Fruit fly (Drosophila melanogaster): ENCODE results near the gene subdued.

subdued gene

DNA sequence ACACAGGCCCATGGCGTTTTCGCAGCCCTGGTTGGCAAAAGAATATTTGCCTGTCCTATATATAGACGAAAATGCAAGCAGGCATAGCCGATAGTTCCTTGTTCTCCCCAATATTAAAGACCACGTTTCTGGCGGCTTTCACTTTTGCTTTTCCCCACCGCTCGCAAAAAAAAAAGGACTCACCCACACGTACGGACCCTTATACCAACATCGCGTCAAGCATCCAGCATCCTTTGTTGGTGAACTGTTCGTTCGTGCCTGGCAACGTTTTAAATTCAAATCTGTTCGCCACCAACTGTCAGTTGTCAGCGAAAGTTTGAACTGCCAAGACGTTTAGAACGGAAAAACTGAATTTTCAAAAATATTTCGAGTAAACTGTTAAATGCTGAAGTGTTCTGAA lies 16.9 kb upstream of the subdued start, which contains the start of gene ort:
Gene ort, plus strand, starts transcription at position 301 of the 400 bp plus-strand sequence.
- TF ChIP-seq rgr (GFP tag; optimal IDR thresholded peaks at IDR 0.05) (no peak), dsf (GFP tag; optimal IDR thresholded peaks at IDR 0.05; ENCODE audit: borderline replicate concordance) (no peak), usp (GFP tag; optimal IDR thresholded peaks at IDR 0.05) (no peak), psq (GFP tag; optimal IDR thresholded peaks at IDR 0.05) (no peak), Jra (GFP tag; optimal IDR thresholded peaks at IDR 0.05) (no peak), HLH106 (tag; optimal IDR thresholded peaks at IDR 0.05) (no peak), pan (optimal IDR thresholded peaks at IDR 0.05) (no peak), jim (GFP tag; optimal IDR thresholded peaks at IDR 0.05) (no peak)

DNA sequence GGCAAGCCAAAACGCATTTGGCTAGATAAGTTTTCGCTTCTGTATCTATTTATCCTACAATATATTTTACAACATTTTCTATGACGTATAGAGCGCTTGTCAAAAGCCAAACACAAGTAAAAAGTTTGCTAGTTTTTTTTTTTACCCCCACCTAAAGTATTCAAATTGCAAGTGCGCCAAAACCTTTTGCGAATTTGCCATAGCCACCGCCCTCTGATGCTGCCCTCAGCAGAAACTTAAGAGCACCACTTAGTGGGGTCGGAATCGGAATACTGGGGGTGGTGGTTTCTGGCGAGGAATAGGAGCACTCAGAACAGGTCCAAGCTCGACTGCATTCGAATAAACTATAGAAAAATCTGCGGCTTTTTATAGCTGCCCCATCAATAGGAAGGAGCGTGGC lies 15.2 kb upstream of the subdued start, which contains the start of gene CG6184:
Gene CG6184, minus strand, starts transcription at position 101 of the 400 bp plus-strand sequence.
- TF ChIP-seq dmrt93B (GFP tag; optimal IDR thresholded peaks at IDR 0.05) (no peak), Hr83 (GFP tag; optimal IDR thresholded peaks at IDR 0.05; ENCODE audit: poor library complexity, severe bottlenecking) (no peak), Myc (optimal IDR thresholded peaks at IDR 0.05) (no peak), woc (GFP tag; optimal IDR thresholded peaks at IDR 0.05) (no peak), fru (GFP tag; optimal IDR thresholded peaks at IDR 0.05) (no peak), jim (GFP tag; optimal IDR thresholded peaks at IDR 0.05) (no peak), Dif (GFP tag; optimal IDR thresholded peaks at IDR 0.05; ENCODE audit: partially characterized antibody) (no peak), ey (GFP tag; optimal IDR thresholded peaks at IDR 0.05) (no peak), CrebA (GFP tag; optimal IDR thresholded peaks at IDR 0.05; ENCODE audit: borderline replicate concordance) (no peak), CG9705 (GFP tag; optimal IDR thresholded peaks at IDR 0.05) (no peak), Hnf4 (GFP tag; optimal IDR thresholded peaks at IDR 0.05) (no peak), dsf (GFP tag; optimal IDR thresholded peaks at IDR 0.05; ENCODE audit: borderline replicate concordance) (no peak), rgr (GFP tag; optimal IDR thresholded peaks at IDR 0.05) (no peak), br (GFP tag; optimal IDR thresholded peaks at IDR 0.05) (no peak), Vsx2 (GFP tag; optimal IDR thresholded peaks at IDR 0.05; ENCODE audit: partially characterized antibody) (no peak), Jra (GFP tag; optimal IDR thresholded peaks at IDR 0.05) (no peak), dl (GFP tag; optimal IDR thresholded peaks at IDR 0.05; ENCODE audit: insufficient read depth in 1 of 2, partially characterized antibody in 2 of 2) (no peak), HLH106 (tag; optimal IDR thresholded peaks at IDR 0.05) (no peak), OdsH (GFP tag; optimal IDR thresholded peaks at IDR 0.05) (no peak), Rel (GFP tag; optimal IDR thresholded peaks at IDR 0.05) (no peak), Rel (tag; optimal IDR thresholded peaks at IDR 0.05) (no peak)

dm6 chr3R:19657235-19657634 lies 14.7 kb upstream of the subdued start:
- TF ChIP-seq N (GFP tag; optimal IDR thresholded peaks at IDR 0.05), result no peak
- TF ChIP-seq rgr (GFP tag; optimal IDR thresholded peaks at IDR 0.05), result no peak
- no peak for TF ChIP-seq dl (GFP tag; optimal IDR thresholded peaks at IDR 0.05; ENCODE audit: insufficient read depth in 1 of 2, partially characterized antibody in 2 of 2)
- TF ChIP-seq brk (GFP tag; optimal IDR thresholded peaks at IDR 0.05), result no peak
- no peak for TF ChIP-seq Dif (GFP tag; optimal IDR thresholded peaks at IDR 0.05; ENCODE audit: partially characterized antibody)
- no peak for TF ChIP-seq foxo (GFP tag; optimal IDR thresholded peaks at IDR 0.05)
- no peak for TF ChIP-seq sage (GFP tag; optimal IDR thresholded peaks at IDR 0.05)
- no peak for TF ChIP-seq fru (GFP tag; optimal IDR thresholded peaks at IDR 0.05)
- no peak for TF ChIP-seq ey (GFP tag; optimal IDR thresholded peaks at IDR 0.05)
- no peak for TF ChIP-seq Hnf4 (GFP tag; optimal IDR thresholded peaks at IDR 0.05)
- TF ChIP-seq dsf (GFP tag; optimal IDR thresholded peaks at IDR 0.05; ENCODE audit: borderline replicate concordance), result no peak
- TF ChIP-seq Abd-B (GFP tag; optimal IDR thresholded peaks at IDR 0.05), result no peak
- no peak for TF ChIP-seq tai (GFP tag; optimal IDR thresholded peaks at IDR 0.05)
- no peak for TF ChIP-seq Myc (optimal IDR thresholded peaks at IDR 0.05)
- no peak for TF ChIP-seq woc (GFP tag; optimal IDR thresholded peaks at IDR 0.05)
- no peak for TF ChIP-seq Dfd (GFP tag; optimal IDR thresholded peaks at IDR 0.05)
- TF ChIP-seq jim (GFP tag; optimal IDR thresholded peaks at IDR 0.05), result no peak
- no peak for TF ChIP-seq br (GFP tag; optimal IDR thresholded peaks at IDR 0.05)
- no peak for TF ChIP-seq sv (GFP tag; optimal IDR thresholded peaks at IDR 0.05)
- TF ChIP-seq psq (GFP tag; optimal IDR thresholded peaks at IDR 0.05), result no peak

dm6 chr3R:19656455-19656854 lies 13.9 kb upstream of the subdued start:
- TF ChIP-seq Dfd (GFP tag; optimal IDR thresholded peaks at IDR 0.05) (no peak), dsf (GFP tag; optimal IDR thresholded peaks at IDR 0.05; ENCODE audit: borderline replicate concordance) (no peak), Dif (GFP tag; optimal IDR thresholded peaks at IDR 0.05; ENCODE audit: partially characterized antibody) (peak; percentile 12), Vsx2 (GFP tag; optimal IDR thresholded peaks at IDR 0.05; ENCODE audit: partially characterized antibody) (peak; percentile 60)
